Worm (Caenorhabditis elegans) whole organism, L4 larva: Measurements from ENCODE around the gene rei-1.

Experiments
- D1046.2 ChIP-seq: fragments of 200-800 bp; sonication (Bioruptor generic); IDR thresholded peaks from 2 replicates; pipeline ENCODE4 v1.3.6; 2022; ENCODE audit warnings: missing genetic modification characterization, missing compliant biosample characterization
- F37D6.2 ChIP-seq: sonication (generic microtip); optimal IDR thresholded peaks from 2 replicates; lab custom pipeline; 2016; ENCODE audit warnings: mild to moderate bottlenecking, missing genetic modification characterization, missing compliant biosample characterization
- F44E2.7 ChIP-seq: fragments of 200-800 bp; sonication (Bioruptor generic); IDR thresholded peaks from 2 replicates; pipeline ENCODE4 v2.1.2; 2022; ENCODE audit warnings: missing genetic modification characterization, missing compliant biosample characterization
- F49E8.2 ChIP-seq: sonication (generic microtip); optimal IDR thresholded peaks from 2 replicates; lab custom pipeline; 2016; ENCODE audit warnings: missing compliant biosample characterization, mild to moderate bottlenecking, missing genetic modification characterization, borderline replicate concordance
- R02D3.7 ChIP-seq: fragments of 150-350 bp; sonication (generic microtip); optimal IDR thresholded peaks from 3 replicates; lab custom pipeline; 2014; ENCODE audit warnings: missing biosample characterization, missing genetic modification characterization
- Y5F2A.4 ChIP-seq: fragments of 200-800 bp; sonication (Bioruptor generic); optimal IDR thresholded peaks from 2 replicates; lab custom pipeline; 2018; ENCODE audit warnings: mild to moderate bottlenecking, missing genetic modification characterization, missing compliant biosample characterization
- Y75B8A.6 ChIP-seq: fragments of 200-800 bp; sonication (Bioruptor generic); IDR thresholded peaks from 2 replicates; pipeline ENCODE4 v1.3.6; 2022; ENCODE audit warnings: missing genetic modification reagents, missing genetic modification characterization, missing compliant biosample characterization
- ZK337.2 ChIP-seq: fragments of 200-800 bp; sonication (Bioruptor generic); IDR thresholded peaks from 2 replicates; pipeline ENCODE4 v1.3.6; 2022; ENCODE audit warnings: missing genetic modification reagents, missing genetic modification characterization, missing compliant biosample characterization
- ceh-44 ChIP-seq: fragments of 200-800 bp; sonication (Bioruptor generic); IDR thresholded peaks from 2 replicates; pipeline ENCODE4 v1.3.6; 2022; ENCODE audit warnings: missing genetic modification reagents, missing genetic modification characterization, missing compliant biosample characterization
- ceh-62 ChIP-seq: sonication (generic microtip); optimal IDR thresholded peaks from 2 replicates; lab custom pipeline; 2017; ENCODE audit warnings: missing biosample characterization, missing genetic modification characterization
- ces-1 ChIP-seq: fragments of 150-350 bp; sonication (generic microtip); optimal IDR thresholded peaks from 4 replicates; lab custom pipeline; 2014; ENCODE audit warnings: missing biosample characterization, missing genetic modification reagents, missing genetic modification characterization
- cey-2 ChIP-seq: sonication (generic microtip); optimal IDR thresholded peaks from 3 replicates; lab custom pipeline; 2017; ENCODE audit warnings: missing genetic modification characterization, mild to moderate bottlenecking, missing compliant biosample characterization, antibody characterized with exemption, borderline replicate concordance; ENCODE audit not compliant: insufficient read depth
- daf-16 ChIP-seq, 3 experiments: sonication (generic microtip); optimal IDR thresholded peaks; 2 replicates each; lab custom pipeline; 2016 to 2017; ENCODE audit warnings: missing genetic modification characterization in 3 of 3, missing genetic modification reagents in 3 of 3, mild to moderate bottlenecking in 2 of 3, missing compliant biosample characterization in 2 of 3, missing biosample characterization in 1 of 3, moderate library complexity in 1 of 3
- dmd-6 ChIP-seq: fragments of 200-800 bp; sonication (Bioruptor generic); IDR thresholded peaks from 2 replicates; pipeline ENCODE4 v1.3.6; 2022; ENCODE audit warnings: missing genetic modification reagents, missing genetic modification characterization, missing compliant biosample characterization
- dmd-8 ChIP-seq: fragments of 200-800 bp; sonication (Bioruptor generic); IDR thresholded peaks from 2 replicates; pipeline ENCODE4 v1.3.6; 2022; ENCODE audit warnings: missing genetic modification characterization, missing compliant biosample characterization
- dmd-9 ChIP-seq: fragments of 200-800 bp; sonication (Bioruptor generic); IDR thresholded peaks from 2 replicates; pipeline ENCODE4 v1.3.6; 2022; ENCODE audit warnings: missing genetic modification reagents, missing genetic modification characterization, missing compliant biosample characterization
- dve-1 ChIP-seq: sonication (generic microtip); optimal IDR thresholded peaks from 2 replicates; lab custom pipeline; 2017; ENCODE audit warnings: antibody characterized with exemption, mild to moderate bottlenecking, missing genetic modification characterization, missing compliant biosample characterization; ENCODE audit not compliant: insufficient read depth
- egl-27 ChIP-seq: sonication (generic microtip); optimal IDR thresholded peaks from 3 replicates; lab custom pipeline; 2017; ENCODE audit warnings: missing biosample characterization, missing genetic modification reagents, missing genetic modification characterization
- fkh-10 ChIP-seq: fragments of 150-350 bp; optimal IDR thresholded peaks from 2 replicates; lab custom pipeline; 2014; ENCODE audit warnings: missing biosample characterization, missing genetic modification reagents, missing genetic modification characterization
- gei-8 ChIP-seq: fragments of 200-800 bp; sonication (Bioruptor generic); optimal IDR thresholded peaks from 2 replicates; lab custom pipeline; 2018; ENCODE audit warnings: mild to moderate bottlenecking, missing genetic modification characterization, missing compliant biosample characterization
- hif-1 ChIP-seq, 2 experiments: sonication (generic microtip); optimal IDR thresholded peaks; 2 replicates each; lab custom pipeline; 2016 to 2017; ENCODE audit warnings: missing compliant biosample characterization in 2 of 2, missing genetic modification characterization in 2 of 2, missing genetic modification reagents in 2 of 2, missing genotype in 2 of 2, mild to moderate bottlenecking in 1 of 2
- hmg-1.1 ChIP-seq: fragments of 200-800 bp; sonication (Bioruptor generic); IDR thresholded peaks from 2 replicates; pipeline ENCODE4 v1.3.6; 2022; ENCODE audit warnings: missing genetic modification reagents, missing genetic modification characterization, missing compliant biosample characterization
- jun-1 ChIP-seq: fragments of 150-350 bp; optimal IDR thresholded peaks from 2 replicates; lab custom pipeline; 2014; ENCODE audit warnings: missing biosample characterization, missing genetic modification reagents, missing genetic modification characterization
- lim-7 ChIP-seq: fragments of 200-800 bp; sonication (Bioruptor generic); IDR thresholded peaks from 2 replicates; pipeline ENCODE4 v1.3.6; 2022; ENCODE audit warnings: missing genetic modification characterization, missing compliant biosample characterization
- lin-1 ChIP-seq: fragments of 200-800 bp; sonication (Bioruptor generic); IDR thresholded peaks from 2 replicates; pipeline ENCODE4 v1.3.6; 2022; ENCODE audit warnings: missing genetic modification reagents, missing genetic modification characterization, missing compliant biosample characterization
- lin-38 ChIP-seq: fragments of 200-800 bp; sonication (Bioruptor generic); IDR thresholded peaks from 2 replicates; pipeline ENCODE4 v1.3.6; 2022; ENCODE audit warnings: missing genetic modification reagents, missing genetic modification characterization, missing compliant biosample characterization
- lin-39 ChIP-seq: fragments of 150-350 bp; optimal IDR thresholded peaks from 2 replicates; lab custom pipeline; 2014; ENCODE audit warnings: missing biosample characterization, missing genetic modification reagents, missing genetic modification characterization
- lir-3 ChIP-seq: sonication (generic microtip); optimal IDR thresholded peaks from 2 replicates; lab custom pipeline; 2016; ENCODE audit warnings: mild to moderate bottlenecking, missing genetic modification characterization, missing compliant biosample characterization
- madf-9 ChIP-seq: fragments of 200-800 bp; sonication (Bioruptor generic); conservative IDR thresholded peaks from 2 replicates; pipeline ENCODE4 v1.3.6; 2022; ENCODE audit warnings: missing genetic modification reagents, missing genetic modification characterization, missing compliant biosample characterization
- mes-2 ChIP-seq: sonication (generic microtip); optimal IDR thresholded peaks from 2 replicates; lab custom pipeline; 2016; ENCODE audit warnings: missing genotype, mild to moderate bottlenecking, missing genetic modification characterization, missing compliant biosample characterization; ENCODE audit not compliant: poor library complexity, severe bottlenecking
- nhr-10 ChIP-seq: fragments of 150-350 bp; optimal IDR thresholded peaks from 2 replicates; lab custom pipeline; 2014; ENCODE audit warnings: missing biosample characterization, missing genetic modification characterization
- nhr-102 ChIP-seq: sonication (generic microtip); optimal IDR thresholded peaks from 2 replicates; lab custom pipeline; 2016; ENCODE audit warnings: mild to moderate bottlenecking, missing genetic modification characterization, moderate library complexity, missing compliant biosample characterization
- nhr-111 ChIP-seq: fragments of 200-800 bp; sonication (Bioruptor generic); optimal IDR thresholded peaks from 2 replicates; lab custom pipeline; 2018; ENCODE audit warnings: mild to moderate bottlenecking, missing genetic modification characterization, missing compliant biosample characterization
- nhr-25 ChIP-seq: sonication (generic microtip); optimal IDR thresholded peaks from 2 replicates; lab custom pipeline; 2017; ENCODE audit warnings: missing genetic modification characterization, mild to moderate bottlenecking, missing compliant biosample characterization, antibody characterized with exemption, moderate library complexity, borderline replicate concordance; ENCODE audit not compliant: insufficient read depth
- nhr-41 ChIP-seq: fragments of 200-800 bp; sonication (Bioruptor generic); IDR thresholded peaks from 2 replicates; pipeline ENCODE4 v1.3.6; 2022; ENCODE audit warnings: missing genetic modification reagents, missing genetic modification characterization, missing compliant biosample characterization
- nhr-42 ChIP-seq: fragments of 200-800 bp; sonication (Bioruptor generic); IDR thresholded peaks from 2 replicates; pipeline ENCODE4 v1.3.6; 2022; ENCODE audit warnings: missing genetic modification characterization, missing compliant biosample characterization
- nhr-6 ChIP-seq: fragments of 150-350 bp; optimal IDR thresholded peaks from 2 replicates; lab custom pipeline; 2014; ENCODE audit warnings: missing biosample characterization, missing genetic modification characterization
- nhr-76 ChIP-seq: fragments of 150-350 bp; optimal IDR thresholded peaks from 2 replicates; lab custom pipeline; 2014; ENCODE audit warnings: missing biosample characterization, missing genetic modification characterization
- nhr-77 ChIP-seq: fragments of 150-350 bp; optimal IDR thresholded peaks from 2 replicates; lab custom pipeline; 2014; ENCODE audit warnings: missing biosample characterization, missing genetic modification characterization
- rbr-2 ChIP-seq: sonication (generic microtip); optimal IDR thresholded peaks from 2 replicates; lab custom pipeline; 2016; ENCODE audit warnings: missing genotype, missing genetic modification characterization, missing compliant biosample characterization
- sdz-12 ChIP-seq: fragments of 200-800 bp; sonication (Bioruptor generic); optimal IDR thresholded peaks from 2 replicates; lab custom pipeline; 2018; ENCODE audit warnings: mild to moderate bottlenecking, missing genetic modification characterization, missing compliant biosample characterization
- skn-1 ChIP-seq: fragments of 150-350 bp; optimal IDR thresholded peaks from 2 replicates; lab custom pipeline; 2014; ENCODE audit warnings: missing biosample characterization, missing genetic modification characterization
- snpc-4 ChIP-seq: fragments of 150-350 bp; optimal IDR thresholded peaks from 2 replicates; lab custom pipeline; 2014; ENCODE audit warnings: missing biosample characterization, missing genetic modification characterization
- spr-1 ChIP-seq: sonication (generic microtip); optimal IDR thresholded peaks from 2 replicates; lab custom pipeline; 2016; ENCODE audit warnings: mild to moderate bottlenecking, missing genetic modification characterization, missing compliant biosample characterization
- spr-3 ChIP-seq: fragments of 200-800 bp; sonication (Bioruptor generic); optimal IDR thresholded peaks from 2 replicates; lab custom pipeline; 2018; ENCODE audit warnings: mild to moderate bottlenecking, missing genetic modification characterization, missing compliant biosample characterization
- tag-97 ChIP-seq: fragments of 200-800 bp; sonication (Bioruptor generic); IDR thresholded peaks from 2 replicates; pipeline ENCODE4 v1.3.6; 2022; ENCODE audit warnings: missing genetic modification characterization, missing compliant biosample characterization
- vab-7 ChIP-seq: fragments of 200-800 bp; sonication (Bioruptor generic); IDR thresholded peaks from 2 replicates; pipeline ENCODE4 v1.3.6; 2022; ENCODE audit warnings: missing genetic modification reagents, missing genetic modification characterization, missing compliant biosample characterization
- zag-1 ChIP-seq: fragments of 150-350 bp; optimal IDR thresholded peaks from 2 replicates; lab custom pipeline; 2014; ENCODE audit warnings: missing biosample characterization, missing genetic modification characterization
- zfp-2 ChIP-seq: sonication (generic microtip); optimal IDR thresholded peaks from 2 replicates; lab custom pipeline; 2016; ENCODE audit warnings: mild to moderate bottlenecking, missing genetic modification characterization, missing compliant biosample characterization
- zip-11 ChIP-seq: fragments of 200-800 bp; sonication (Bioruptor generic); IDR thresholded peaks from 2 replicates; pipeline ENCODE4 v1.3.6; 2022; ENCODE audit warnings: missing genetic modification characterization, missing compliant biosample characterization
- zip-2 ChIP-seq: fragments of 150-350 bp; optimal IDR thresholded peaks from 2 replicates; lab custom pipeline; 2014; ENCODE audit warnings: missing biosample characterization, missing genetic modification characterization

rei-1 gene

ce11 chrIII:4096370-4096842, 1.6 kb downstream of the rei-1 start (continued):
- TF ChIP-seq fkh-10 (no peak), cey-2 (tag; lab: Kevin White, UChicago) (no peak), nhr-76 (tag; lab: Kevin White, UChicago) (no peak), ces-1 (no peak), egl-27 (no peak), Y5F2A.4 (no peak), D1046.2 (GFP tag; lab: Robert Waterston, UW) (no peak), dmd-6 (GFP tag; lab: Robert Waterston, UW) (no peak), nhr-10 (tag; lab: Kevin White, UChicago) (no peak), spr-1 (tag; lab: Kevin White, UChicago) (no peak), zfp-2 (tag; lab: Kevin White, UChicago) (no peak), F49E8.2 (tag; lab: Kevin White, UChicago) (peak; percentile 24), lin-39 (tag; lab: Kevin White, UChicago) (no peak), madf-9 (GFP tag; lab: Robert Waterston, UW) (no peak), daf-16 (GFP tag; optimal IDR thresholded peaks at IDR 0.05; lab: Kevin White, UChicago) (no peak), daf-16 (tag; optimal IDR thresholded peaks at IDR 0.05; lab: Kevin White, UChicago) (no peak), zip-11 (GFP tag; lab: Robert Waterston, UW) (no peak), snpc-4 (tag; lab: Kevin White, UChicago) (no peak), zag-1 (tag; lab: Kevin White, UChicago) (no peak), mes-2 (tag; lab: Kevin White, UChicago) (peak; percentile 2), sdz-12 (GFP tag; lab: Kevin White, UChicago) (no peak), dmd-9 (GFP tag; lab: Robert Waterston, UW) (no peak), nhr-41 (no peak), gei-8 (GFP tag; lab: Kevin White, UChicago) (no peak), Y75B8A.6 (no peak), ceh-44 (GFP tag; lab: Robert Waterston, UW) (no peak), ZK337.2 (GFP tag; lab: Robert Waterston, UW) (no peak), jun-1 (tag; lab: Kevin White, UChicago) (no peak), rbr-2 (tag; lab: Kevin White, UChicago) (no peak), F44E2.7 (no peak), nhr-102 (no peak), skn-1 (no peak), spr-3 (GFP tag; lab: Kevin White, UChicago) (no peak), dmd-8 (no peak), nhr-6 (no peak), nhr-111 (GFP tag; lab: Kevin White, UChicago) (no peak), vab-7 (GFP tag; lab: Robert Waterston, UW) (no peak), tag-97 (GFP tag; lab: Robert Waterston, UW) (no peak), dve-1 (no peak), lim-7 (GFP tag; lab: Robert Waterston, UW) (no peak), lin-38 (GFP tag; lab: Robert Waterston, UW) (peak; percentile 31; the same call in 1 of the 2 replicates), nhr-42 (0 out of 2 replicates have a peak, but pooled peaks have one; percentile 19), hmg-1.1 (GFP tag; lab: Robert Waterston, UW) (no peak), F37D6.2 (tag; lab: Kevin White, UChicago) (no peak), ceh-62 (tag; lab: Kevin White, UChicago) (no peak), zip-2 (tag; lab: Kevin White, UChicago) (no peak), lin-1 (GFP tag; lab: Robert Waterston, UW) (no peak), nhr-25 (no peak), lir-3 (tag; lab: Kevin White, UChicago) (no peak), hif-1 (tag; optimal IDR thresholded peaks at IDR 0.05; lab: Kevin White, UChicago) (no peak), nhr-77 (tag; lab: Kevin White, UChicago) (no peak), R02D3.7 (no peak)
